Worm (Caenorhabditis elegans) whole organism, L4/young adult: ENCODE measurements around the gene abu-1.

Experiments used
- W03F9.2 ChIP-seq: fragments of 150-350 bp; optimal IDR thresholded peaks from 2 replicates; lab custom pipeline; 2014; ENCODE audit warnings: missing biosample characterization, missing genetic modification characterization
- him-1 ChIP-seq: sonication (generic microtip); optimal IDR thresholded peaks from 2 replicates; lab custom pipeline; 2016; ENCODE audit warnings: missing genotype, missing genetic modification reagents, missing genetic modification characterization, missing compliant biosample characterization

DNA sequence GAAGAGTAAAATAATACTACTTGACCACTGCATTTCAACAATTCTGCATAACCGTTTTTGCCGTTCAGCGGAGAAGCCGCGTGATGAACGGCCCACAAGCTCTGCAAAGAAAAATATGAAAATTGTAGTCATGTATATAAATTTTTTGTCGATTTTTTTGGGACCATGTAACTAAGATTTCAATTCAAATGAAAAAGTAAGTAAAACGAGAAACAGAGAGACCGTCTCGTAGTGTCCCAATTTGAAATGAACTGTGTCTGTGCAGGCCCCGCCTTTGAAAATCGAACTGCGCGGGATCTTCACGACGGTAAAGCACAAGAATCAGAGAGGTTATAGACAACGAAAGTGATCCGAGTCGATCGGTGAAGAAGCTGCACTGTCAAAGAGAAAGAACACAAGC lies 49.6 kb downstream of the abu-1 start, which contains the start of gene crm-1:
- no peak for TF ChIP-seq him-1
- no peak for TF ChIP-seq W03F9.2
